Fruit fly (Drosophila melanogaster) Kc167 (cell line): ENCODE measurements around the gene CG44001.

ENCODE experiments used
- Myc ChIP-seq: fragments of >200 bp; optimal IDR thresholded peaks from 2 replicates; lab custom pipeline; 2017; ENCODE audit warnings: missing external identifiers
- Sin3A ChIP-seq: fragments of >200 bp; optimal IDR thresholded peaks from 2 replicates; lab custom pipeline; 2018; ENCODE audit warnings: missing external identifiers
- h ChIP-seq: fragments of >200 bp; optimal IDR thresholded peaks from 3 replicates; lab custom pipeline; 2018; ENCODE audit warnings: missing external identifiers
- insv ChIP-seq: fragments of >200 bp; optimal IDR thresholded peaks from 3 replicates; lab custom pipeline; 2018; ENCODE audit warnings: missing external identifiers
- psq ChIP-seq: fragments of >200 bp; optimal IDR thresholded peaks from 2 replicates; lab custom pipeline; 2017; ENCODE audit warnings: missing external identifiers

DNA sequence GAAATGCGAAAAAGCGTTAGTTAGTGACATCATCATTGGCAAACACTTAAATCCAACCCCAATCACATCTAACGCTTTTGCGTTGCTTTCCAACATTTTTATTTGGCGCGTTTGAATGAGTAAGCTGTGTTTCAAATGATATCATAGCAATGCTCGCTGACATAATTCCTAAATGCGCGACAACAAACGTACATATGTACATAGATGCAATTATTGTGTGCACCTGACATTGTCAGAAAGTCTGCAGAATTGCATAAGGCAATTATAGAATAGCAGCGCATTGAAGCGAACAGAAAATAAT lies 44.9 kb upstream of the CG44001 start:
- no peak for TF ChIP-seq Myc
- no peak for TF ChIP-seq Sin3A (lab: Kevin White, UChicago)
- TF ChIP-seq psq (lab: Kevin White, UChicago), result no peak
- no peak for TF ChIP-seq insv (lab: Kevin White, UChicago)
- no peak for TF ChIP-seq h (lab: Kevin White, UChicago)
